Fruit fly (Drosophila melanogaster) whole organism, larva: Measurements from ENCODE around the gene phtm.

Source experiments
- noc ChIP-seq: fragments of 200-800 bp; sonication (Bioruptor generic); optimal IDR thresholded peaks from 3 replicates; lab custom pipeline; 2019; ENCODE audit warnings: missing biosample characterization, mild to moderate bottlenecking, missing genetic modification characterization, moderate library complexity

phtm gene

dm6 chrX:18703875-18704274 is 18.3 kb downstream of the phtm start:
- TF ChIP-seq noc: no peak

dm6 chrX:18709565-18709964 is 24.0 kb downstream of the phtm start, which contains the start of gene Cyp308a1:
Gene Cyp308a1 (plus strand): TSS chrX:18709865.
- no peak for TF ChIP-seq noc

dm6 chrX:18725572-18725971 is 40.0 kb downstream of the phtm start, which contains the start of gene CG42302:
Gene CG42302 (minus strand): TSS chrX:18725672.
- no peak for TF ChIP-seq noc

- TF ChIP-seq noc: no peak
Observed at dm6 chrX:18726270-18726669, 40.7 kb downstream of the phtm start, which contains the start of gene CCKLR-17D1. Gene CCKLR-17D1 (minus strand): TSS chrX:18726572.
